Worm (Caenorhabditis elegans) whole organism, L4 larva: ENCODE measurements around the gene F45H10.2.

Source experiments
- F10B5.3 ChIP-seq: sonication (generic microtip); optimal IDR thresholded peaks from 2 replicates; lab custom pipeline; 2016; ENCODE audit warnings: mild to moderate bottlenecking, missing genetic modification characterization, missing compliant biosample characterization
- F37D6.2 ChIP-seq: sonication (generic microtip); optimal IDR thresholded peaks from 2 replicates; lab custom pipeline; 2016; ENCODE audit warnings: mild to moderate bottlenecking, missing genetic modification characterization, missing compliant biosample characterization
- F44E2.7 ChIP-seq: fragments of 200-800 bp; sonication (Bioruptor generic); IDR thresholded peaks from 2 replicates; pipeline ENCODE4 v2.1.2; 2022; ENCODE audit warnings: missing genetic modification characterization, missing compliant biosample characterization
- T20F7.1 ChIP-seq: fragments of 200-800 bp; sonication (Bioruptor generic); optimal IDR thresholded peaks from 2 replicates; lab custom pipeline; 2018; ENCODE audit warnings: mild to moderate bottlenecking, missing genetic modification characterization, missing compliant biosample characterization
- Y5F2A.4 ChIP-seq: fragments of 200-800 bp; sonication (Bioruptor generic); optimal IDR thresholded peaks from 2 replicates; lab custom pipeline; 2018; ENCODE audit warnings: mild to moderate bottlenecking, missing genetic modification characterization, missing compliant biosample characterization
- ama-1 ChIP-seq: fragments of 150-350 bp; optimal IDR thresholded peaks from 2 replicates; lab custom pipeline; 2014; ENCODE audit warnings: inconsistent platforms, mixed read lengths
- ceh-44 ChIP-seq: fragments of 200-800 bp; sonication (Bioruptor generic); IDR thresholded peaks from 2 replicates; pipeline ENCODE4 v1.3.6; 2022; ENCODE audit warnings: missing genetic modification reagents, missing genetic modification characterization, missing compliant biosample characterization
- ceh-62 ChIP-seq: sonication (generic microtip); optimal IDR thresholded peaks from 2 replicates; lab custom pipeline; 2017; ENCODE audit warnings: missing biosample characterization, missing genetic modification characterization
- cey-2 ChIP-seq: sonication (generic microtip); optimal IDR thresholded peaks from 3 replicates; lab custom pipeline; 2017; ENCODE audit warnings: missing genetic modification characterization, mild to moderate bottlenecking, missing compliant biosample characterization, antibody characterized with exemption, borderline replicate concordance; ENCODE audit not compliant: insufficient read depth
- ctbp-1 ChIP-seq: fragments of 200-800 bp; sonication (Bioruptor generic); IDR thresholded peaks from 2 replicates; pipeline ENCODE4 v1.3.6; 2022; ENCODE audit warnings: missing genetic modification reagents, missing genetic modification characterization, missing compliant biosample characterization
- daf-12 ChIP-seq: fragments of 150-350 bp; optimal IDR thresholded peaks from 2 replicates; lab custom pipeline; 2014; ENCODE audit warnings: missing biosample characterization, missing genetic modification reagents, missing genetic modification characterization
- daf-8 ChIP-seq: fragments of 200-800 bp; sonication (Bioruptor generic); IDR thresholded peaks from 2 replicates; pipeline ENCODE4 v1.3.6; 2022; ENCODE audit warnings: missing genetic modification characterization, missing compliant biosample characterization
- dmd-8 ChIP-seq: fragments of 200-800 bp; sonication (Bioruptor generic); IDR thresholded peaks from 2 replicates; pipeline ENCODE4 v1.3.6; 2022; ENCODE audit warnings: missing genetic modification characterization, missing compliant biosample characterization
- dpl-1 ChIP-seq: fragments of 150-350 bp; optimal IDR thresholded peaks from 2 replicates; lab custom pipeline; 2014; ENCODE audit warnings: missing biosample characterization, missing genetic modification reagents, missing genetic modification characterization
- fkh-10 ChIP-seq: fragments of 150-350 bp; optimal IDR thresholded peaks from 2 replicates; lab custom pipeline; 2014; ENCODE audit warnings: missing biosample characterization, missing genetic modification reagents, missing genetic modification characterization
- hlh-11 ChIP-seq: fragments of 200-800 bp; sonication (Bioruptor generic); optimal IDR thresholded peaks from 2 replicates; lab custom pipeline; 2018; ENCODE audit warnings: mild to moderate bottlenecking, missing genetic modification characterization, missing compliant biosample characterization
- hlh-30 ChIP-seq: sonication (generic microtip); optimal IDR thresholded peaks from 2 replicates; lab custom pipeline; 2017; ENCODE audit warnings: antibody characterized with exemption, mild to moderate bottlenecking, missing genetic modification characterization, missing compliant biosample characterization; ENCODE audit not compliant: insufficient read depth
- jun-1 ChIP-seq: fragments of 150-350 bp; optimal IDR thresholded peaks from 2 replicates; lab custom pipeline; 2014; ENCODE audit warnings: missing biosample characterization, missing genetic modification reagents, missing genetic modification characterization
- lin-38 ChIP-seq: fragments of 200-800 bp; sonication (Bioruptor generic); IDR thresholded peaks from 2 replicates; pipeline ENCODE4 v1.3.6; 2022; ENCODE audit warnings: missing genetic modification reagents, missing genetic modification characterization, missing compliant biosample characterization
- lsy-2 ChIP-seq, 2 experiments: fragments of 150-350 bp in 1 of 2; sonication (generic microtip) in 1 of 2; optimal IDR thresholded peaks; 2 replicates each; lab custom pipeline; 2014 to 2017; ENCODE audit warnings: missing biosample characterization in 2 of 2, missing genetic modification characterization in 2 of 2
- mep-1 ChIP-seq: fragments of 150-350 bp; sonication (generic microtip); optimal IDR thresholded peaks from 3 replicates; lab custom pipeline; 2014; ENCODE audit warnings: missing biosample characterization, missing genetic modification characterization
- mes-2 ChIP-seq: sonication (generic microtip); optimal IDR thresholded peaks from 2 replicates; lab custom pipeline; 2016; ENCODE audit warnings: missing genotype, mild to moderate bottlenecking, missing genetic modification characterization, missing compliant biosample characterization; ENCODE audit not compliant: poor library complexity, severe bottlenecking
- mxl-3 ChIP-seq: fragments of 200-800 bp; sonication (Bioruptor generic); optimal IDR thresholded peaks from 2 replicates; lab custom pipeline; 2018; ENCODE audit warnings: mild to moderate bottlenecking, missing genetic modification characterization, missing compliant biosample characterization
- nhr-25 ChIP-seq: sonication (generic microtip); optimal IDR thresholded peaks from 2 replicates; lab custom pipeline; 2017; ENCODE audit warnings: missing genetic modification characterization, mild to moderate bottlenecking, missing compliant biosample characterization, antibody characterized with exemption, moderate library complexity, borderline replicate concordance; ENCODE audit not compliant: insufficient read depth
- nhr-41 ChIP-seq: fragments of 200-800 bp; sonication (Bioruptor generic); IDR thresholded peaks from 2 replicates; pipeline ENCODE4 v1.3.6; 2022; ENCODE audit warnings: missing genetic modification reagents, missing genetic modification characterization, missing compliant biosample characterization
- nhr-42 ChIP-seq: fragments of 200-800 bp; sonication (Bioruptor generic); IDR thresholded peaks from 2 replicates; pipeline ENCODE4 v1.3.6; 2022; ENCODE audit warnings: missing genetic modification characterization, missing compliant biosample characterization
- nhr-48 ChIP-seq: sonication (generic microtip); optimal IDR thresholded peaks from 2 replicates; lab custom pipeline; 2016; ENCODE audit warnings: mild to moderate bottlenecking, missing genetic modification characterization, missing compliant biosample characterization
- nhr-77 ChIP-seq: fragments of 150-350 bp; optimal IDR thresholded peaks from 2 replicates; lab custom pipeline; 2014; ENCODE audit warnings: missing biosample characterization, missing genetic modification characterization
- php-3 ChIP-seq: fragments of 200-800 bp; sonication (Bioruptor generic); IDR thresholded peaks from 2 replicates; pipeline ENCODE4 v1.3.6; 2022; ENCODE audit warnings: missing genetic modification reagents, missing genetic modification characterization, missing compliant biosample characterization
- sdz-12 ChIP-seq: fragments of 200-800 bp; sonication (Bioruptor generic); optimal IDR thresholded peaks from 2 replicates; lab custom pipeline; 2018; ENCODE audit warnings: mild to moderate bottlenecking, missing genetic modification characterization, missing compliant biosample characterization
- set-16 ChIP-seq: fragments of 200-800 bp; sonication (Bioruptor generic); IDR thresholded peaks from 2 replicates; pipeline ENCODE4 v1.3.6; 2022; ENCODE audit warnings: missing genetic modification reagents, missing genetic modification characterization, missing compliant biosample characterization
- snpc-1.2 ChIP-seq: fragments of 200-800 bp; sonication (Bioruptor generic); IDR thresholded peaks from 2 replicates; pipeline ENCODE4 v1.3.6; 2022; ENCODE audit warnings: missing genetic modification reagents, missing genetic modification characterization, missing compliant biosample characterization
- tra-1 ChIP-seq: fragments of 200-800 bp; sonication (Bioruptor generic); IDR thresholded peaks from 2 replicates; pipeline ENCODE4 v1.3.6; 2022; ENCODE audit warnings: missing genetic modification reagents, missing genetic modification characterization, missing compliant biosample characterization
- unc-39 ChIP-seq: sonication (generic microtip); optimal IDR thresholded peaks from 2 replicates; lab custom pipeline; 2017; ENCODE audit warnings: missing biosample characterization, missing genetic modification characterization
- unc-62 ChIP-seq, 3 experiments: fragments of 150-350 bp in 1 of 3; sonication (generic microtip); optimal IDR thresholded peaks in 2 of 3; peaks in 1 of 3; 1 replicate in 1 of 3; 2 replicates in 2 of 3; lab custom pipeline; 2014 to 2017; ENCODE audit warnings: missing biosample characterization in 3 of 3, missing genetic modification characterization in 3 of 3, missing genetic modification reagents in 3 of 3, missing genotype in 1 of 3
- zag-1 ChIP-seq: fragments of 150-350 bp; optimal IDR thresholded peaks from 2 replicates; lab custom pipeline; 2014; ENCODE audit warnings: missing biosample characterization, missing genetic modification characterization
- zfp-2 ChIP-seq: sonication (generic microtip); optimal IDR thresholded peaks from 2 replicates; lab custom pipeline; 2016; ENCODE audit warnings: mild to moderate bottlenecking, missing genetic modification characterization, missing compliant biosample characterization
- zip-2 ChIP-seq: fragments of 150-350 bp; optimal IDR thresholded peaks from 2 replicates; lab custom pipeline; 2014; ENCODE audit warnings: missing biosample characterization, missing genetic modification characterization
- ztf-11 ChIP-seq: fragments of 150-350 bp; optimal IDR thresholded peaks from 2 replicates; lab custom pipeline; 2014; ENCODE audit warnings: missing biosample characterization, missing genetic modification characterization

F45H10.2 gene

DNA sequence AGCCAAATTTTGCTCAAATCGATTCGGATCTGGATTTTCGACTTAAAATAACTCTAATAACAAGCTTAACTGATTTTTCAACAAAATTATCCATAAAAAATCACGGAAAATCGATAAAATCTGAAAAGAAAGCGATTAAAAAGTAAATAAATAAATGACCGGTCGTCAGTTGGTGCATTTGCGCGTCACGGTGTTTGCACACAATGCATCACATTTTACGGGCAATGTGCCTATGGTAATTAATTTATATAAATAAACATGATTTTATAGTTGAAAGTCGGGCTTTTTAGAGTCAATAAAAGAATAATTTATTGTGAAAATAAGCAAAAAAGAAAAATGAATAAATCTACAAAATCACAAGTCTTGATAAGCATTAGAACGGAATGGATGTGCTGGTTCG lies 1.9 kb upstream of the F45H10.2 start (continued):
- TF ChIP-seq snpc-1.2 (GFP tag; lab: Robert Waterston, UW): no peak

DNA sequence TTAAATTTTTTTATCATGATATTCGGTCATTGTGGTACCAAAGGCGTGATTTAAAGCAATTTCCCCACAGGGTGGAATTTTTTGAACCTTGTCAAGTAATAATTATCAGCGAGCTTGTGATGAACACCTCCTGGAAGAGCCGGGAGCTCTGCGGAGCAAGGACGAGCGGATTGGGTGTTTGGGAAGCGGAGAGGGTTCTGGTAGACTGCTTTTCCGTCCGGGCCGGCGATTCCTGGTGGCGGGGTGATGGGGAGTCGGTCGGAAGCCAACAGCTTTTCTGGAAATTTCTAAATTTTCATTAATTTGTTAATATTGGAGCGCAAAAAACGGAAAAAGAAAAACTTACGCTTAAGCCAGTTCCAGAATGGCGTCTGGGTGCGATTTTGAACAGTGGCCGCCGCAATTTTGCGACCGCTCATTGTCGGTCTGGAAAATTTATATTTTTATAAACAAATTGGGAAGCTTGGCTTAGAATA lies 1.4 kb upstream of the F45H10.2 start, which contains the start of gene ndua-7:
ndua-7 (minus strand) TSS at position 426 of the 476 bp plus-strand sequence.
- peak; percentile 88 for TF ChIP-seq set-16 (GFP tag; lab: Robert Waterston, UW)
- TF ChIP-seq daf-12 (tag; lab: Kevin White, UChicago): no peak
- TF ChIP-seq, all 104 proteins: peak for 1

DNA sequence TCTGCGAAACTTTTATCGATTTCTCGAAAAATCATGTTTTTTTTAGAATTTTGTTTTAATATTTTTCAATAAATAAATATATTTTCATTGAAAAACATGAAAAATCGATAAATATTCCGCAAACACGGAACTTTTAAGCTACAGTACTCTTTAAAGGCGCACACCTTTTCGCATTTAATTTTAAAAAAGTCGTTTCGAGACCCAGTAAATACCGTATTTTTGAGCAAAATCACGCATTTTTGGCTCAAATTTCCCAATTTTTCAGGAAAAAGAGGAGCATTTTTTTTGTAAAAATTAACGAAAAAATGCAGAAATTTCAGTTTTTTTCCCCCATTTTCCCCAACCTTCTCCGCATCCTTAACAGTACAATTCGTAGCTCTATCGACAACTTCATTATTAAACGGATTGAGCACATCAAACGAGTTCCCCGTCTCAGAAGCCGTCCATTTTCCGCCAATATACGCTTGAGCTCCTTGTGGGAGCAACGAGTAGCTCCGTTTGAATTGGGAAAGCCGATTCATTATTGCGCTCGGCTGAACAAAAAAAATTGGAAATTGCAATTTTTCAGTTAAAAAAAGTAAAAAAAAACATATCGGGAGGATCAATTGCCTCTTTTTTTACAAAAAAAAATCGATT lies 1.5 kb downstream of the F45H10.2 start, which contains the start of gene alh-7:
alh-7 (minus strand) TSS at position 533 of the 636 bp plus-strand sequence.
- no peak for TF ChIP-seq F44E2.7 (GFP tag; lab: Robert Waterston, UW)
- no peak for TF ChIP-seq ceh-62 (tag; lab: Kevin White, UChicago)
- no peak for TF ChIP-seq zip-2 (tag; lab: Kevin White, UChicago)
- TF ChIP-seq nhr-48 (tag; lab: Kevin White, UChicago): no peak
- no peak for TF ChIP-seq php-3 (GFP tag; lab: Robert Waterston, UW)
- no peak for TF ChIP-seq mxl-3 (GFP tag; lab: Kevin White, UChicago)
- TF ChIP-seq jun-1 (tag; lab: Kevin White, UChicago): no peak
- no peak for TF ChIP-seq lsy-2 (tag; optimal IDR thresholded peaks at IDR 0.05; lab: Kevin White, UChicago)
- TF ChIP-seq lin-38 (GFP tag; lab: Robert Waterston, UW): peak; percentile 32
- no peak for TF ChIP-seq fkh-10 (GFP tag; lab: Kevin White, UChicago)
- peak; percentile 60; the same call in 1 of the 2 replicates for TF ChIP-seq nhr-42 (GFP tag; lab: Robert Waterston, UW)
- TF ChIP-seq dpl-1 (GFP tag; lab: Kevin White, UChicago): no peak
- TF ChIP-seq unc-62 (GFP tag; optimal IDR thresholded peaks at IDR 0.05 in 1 of 2; lab: Kevin White, UChicago): peak in 1 of 2 experiments; percentile 57
- no peak for TF ChIP-seq unc-62 (tag; optimal IDR thresholded peaks at IDR 0.05; lab: Kevin White, UChicago)
- peak; percentile 33 for TF ChIP-seq Y5F2A.4 (GFP tag; lab: Kevin White, UChicago)
- no peak for TF ChIP-seq nhr-41 (GFP tag; lab: Robert Waterston, UW)
- no peak for TF ChIP-seq hlh-30 (tag; lab: Kevin White, UChicago)
- TF ChIP-seq cey-2: no peak
- no peak for TF ChIP-seq hlh-11
- no peak for TF ChIP-seq ctbp-1 (GFP tag; lab: Robert Waterston, UW)
- no peak for TF ChIP-seq nhr-25 (tag; lab: Kevin White, UChicago)
- peak; percentile 64 for TF ChIP-seq ama-1
- no peak for TF ChIP-seq sdz-12
- no peak for TF ChIP-seq tra-1
- no peak for TF ChIP-seq daf-8 (GFP tag; lab: Robert Waterston, UW)
- no peak for TF ChIP-seq daf-12 (tag; lab: Kevin White, UChicago)
- TF ChIP-seq zag-1 (tag; lab: Kevin White, UChicago): no peak
- TF ChIP-seq mes-2 (tag; lab: Kevin White, UChicago): no peak
- TF ChIP-seq dmd-8 (GFP tag; lab: Robert Waterston, UW): no peak
- TF ChIP-seq ceh-44: no peak
- no peak for TF ChIP-seq nhr-77 (tag; lab: Kevin White, UChicago)
- no peak for TF ChIP-seq mep-1 (tag; lab: Kevin White, UChicago)
- TF ChIP-seq ztf-11: no peak
- TF ChIP-seq F10B5.3: no peak
- TF ChIP-seq unc-39 (tag; lab: Kevin White, UChicago): no peak
- no peak for TF ChIP-seq zfp-2 (tag; lab: Kevin White, UChicago)
- no peak for TF ChIP-seq T20F7.1
- no peak for TF ChIP-seq F37D6.2
